Fruit fly (Drosophila melanogaster): ENCODE data around the gene Cbp80.
A peak's percentile ranks its signal among the peaks of the same experiment; 100 is the strongest.

The Cbp80 gene

dm6 chrX:4686150-4686549 lies 36.3 kb downstream of the Cbp80 start (continued):
- TF ChIP-seq Pdp1 (GFP tag; optimal IDR thresholded peaks at IDR 0.05) (peak in 1 of 2 experiments; percentile 46), Abd-B (GFP tag; optimal IDR thresholded peaks at IDR 0.05) (peak; percentile 75), Drgx (GFP tag; IDR thresholded peaks at IDR 0.05) (peak; percentile 57), CG7556 (GFP tag; optimal IDR thresholded peaks at IDR 0.05) (no peak), CoRest (tag; optimal IDR thresholded peaks at IDR 0.05) (peak; percentile 28), CG8478 (optimal IDR thresholded peaks at IDR 0.05) (peak; percentile 89), cg (GFP tag; optimal IDR thresholded peaks at IDR 0.05) (peak; percentile 94), vvl (GFP tag; IDR thresholded peaks at IDR 0.05) (no peak), Lim3 (GFP tag; IDR thresholded peaks at IDR 0.05) (no peak), sens (GFP tag) (peak; percentile 76), CG10321 (GFP tag; IDR thresholded peaks at IDR 0.05) (peak; percentile 96), Trl (optimal IDR thresholded peaks at IDR 0.05) (peak; percentile 13 to 48), Trl (GFP tag; optimal IDR thresholded peaks at IDR 0.05) (no peak), MBD-R2 (GFP tag; IDR thresholded peaks at IDR 0.05) (peak; percentile 20; the same call in 1 of the 2 replicates)

- TF ChIP-seq CG10267 (tag; optimal IDR thresholded peaks at IDR 0.05) (no peak), vvl (GFP tag; IDR thresholded peaks at IDR 0.05) (peak; percentile 23), CG10147 (GFP tag; optimal IDR thresholded peaks at IDR 0.05) (no peak), Abd-B (GFP tag; optimal IDR thresholded peaks at IDR 0.05) (no peak), Dp (GFP tag; optimal IDR thresholded peaks at IDR 0.05) (peak; percentile 39), CG34224 (GFP tag; IDR thresholded peaks at IDR 0.05; ENCODE audit: partially characterized antibody) (peak; percentile 51; the same call in 2 of the 3 replicates), CG42726 (GFP tag; IDR thresholded peaks at IDR 0.05; ENCODE audit: partially characterized antibody) (peak; percentile 72; the same call in 1 of the 2 replicates), CG3838 (GFP tag; optimal IDR thresholded peaks at IDR 0.05) (no peak), toy (GFP tag; IDR thresholded peaks at IDR 0.05) (no peak), CG12659 (GFP tag; optimal IDR thresholded peaks at IDR 0.05) (peak; percentile 14), row (GFP tag; IDR thresholded peaks at IDR 0.05) (peak; percentile 72), hbn (GFP tag; IDR thresholded peaks at IDR 0.05; ENCODE audit: partially characterized antibody) (peak; percentile 59), CG11560 (tag; IDR thresholded peaks at IDR 0.05) (peak; percentile 87; the same call in 2 of the 3 replicates), CG8388 (GFP tag; optimal IDR thresholded peaks at IDR 0.05) (no peak), CG14860 (GFP tag; IDR thresholded peaks at IDR 0.05; ENCODE audit: partially characterized antibody) (peak; percentile 69), CG1832 (GFP tag; optimal IDR thresholded peaks at IDR 0.05) (no peak), bbx (GFP tag; IDR thresholded peaks at IDR 0.05; ENCODE audit: partially characterized antibody) (peak; percentile 85), CG3995 (GFP tag; optimal IDR thresholded peaks at IDR 0.05) (peak; percentile 9), CG12071 (GFP tag; optimal IDR thresholded peaks at IDR 0.05) (no peak), CG4617 (GFP tag; optimal IDR thresholded peaks at IDR 0.05; ENCODE audit: borderline replicate concordance) (peak; percentile 21), hb (GFP tag; IDR thresholded peaks at IDR 0.05; ENCODE audit: partially characterized antibody) (peak; percentile 81), ato (GFP tag; IDR thresholded peaks at IDR 0.05; ENCODE audit: partially characterized antibody) (peak; percentile 75), chinmo (GFP tag; IDR thresholded peaks at IDR 0.05; ENCODE audit: partially characterized antibody) (peak; percentile 67; the same call in 1 of the 4 replicates), Elba2 (GFP tag; optimal IDR thresholded peaks at IDR 0.05) (peak; percentile 79), CG9932 (GFP tag; IDR thresholded peaks at IDR 0.05) (peak; percentile 52; the same call in 1 of the 2 replicates), CG15514 (GFP tag; optimal IDR thresholded peaks at IDR 0.05) (peak; percentile 26), Dref (GFP tag; IDR thresholded peaks at IDR 0.05) (peak; percentile 88), ssp (GFP tag; IDR thresholded peaks at IDR 0.05) (0 out of 2 replicates have a peak, but pooled peaks have one; percentile 18), CG9727 (GFP tag; optimal IDR thresholded peaks at IDR 0.05) (no peak), amos (GFP tag; IDR thresholded peaks at IDR 0.05; ENCODE audit: partially characterized antibody) (peak; percentile 87), nmo (GFP tag; optimal IDR thresholded peaks at IDR 0.05) (peak; percentile 11), Deaf1 (tag; optimal IDR thresholded peaks at IDR 0.05) (peak; percentile 5), CG2129 (GFP tag; IDR thresholded peaks at IDR 0.05; ENCODE audit: partially characterized antibody) (peak; percentile 40), CG1603 (tag; optimal IDR thresholded peaks at IDR 0.05) (peak; percentile 45), stwl (tag; optimal IDR thresholded peaks at IDR 0.05) (peak; percentile 79), BEAF-32 (GFP tag; optimal IDR thresholded peaks at IDR 0.05) (peak; percentile 83)
These were observed 36.9 kb downstream of the Cbp80 start, which contains the start of gene Pp2C1 for dm6 chrX:4686723-4687122. TSS of gene Pp2C1 (minus strand) at chrX:4686903.
